Fruit fly (Drosophila melanogaster) whole organism, embryonic: ENCODE results near the gene Strip.

Source experiments
- Nf-YC ChIP-seq: fragments of 200-800 bp; optimal IDR thresholded peaks from 3 replicates; lab custom pipeline; 2019; ENCODE audit warnings: missing biosample characterization, mild to moderate bottlenecking, missing genetic modification characterization, moderate library complexity
- usp ChIP-seq: fragments of >200 bp; optimal IDR thresholded peaks from 2 replicates; lab custom pipeline; 2017; ENCODE audit warnings: missing biosample characterization, missing genetic modification characterization

- TF ChIP-seq Nf-YC (tag; lab: Kevin White, UChicago), result no peak
- no peak for TF ChIP-seq usp (GFP tag; lab: Kevin White, UChicago)
Observed at dm6 chr3L:3376551-3376950, 47.9 kb upstream of the Strip start, which contains the start of gene CG12012.
